Worm (Caenorhabditis elegans): ENCODE data around the gene elf-1.

Gene elf-1

ce11 chrIII:740382-740781 is 51.4 kb downstream of the elf-1 start, which contains the start of gene idpp-1:
TSS of gene idpp-1 (plus strand) at chrIII:740682.
- TF ChIP-seq lir-3 (tag; optimal IDR thresholded peaks at IDR 0.05) (no peak), mxl-3 (GFP tag; optimal IDR thresholded peaks at IDR 0.05) (no peak), spr-1 (tag; optimal IDR thresholded peaks at IDR 0.05) (no peak), nhr-42 (GFP tag; IDR thresholded peaks at IDR 0.05) (no peak), lin-15B (tag; optimal IDR thresholded peaks at IDR 0.05) (no peak), nhr-25 (tag; optimal IDR thresholded peaks at IDR 0.05; ENCODE audit: borderline replicate concordance, insufficient read depth) (no peak), D1046.2 (GFP tag; IDR thresholded peaks at IDR 0.05) (no peak), F37D6.2 (tag; optimal IDR thresholded peaks at IDR 0.05) (no peak), T26A8.4 (GFP tag; IDR thresholded peaks at IDR 0.05) (no peak), zag-1 (tag; optimal IDR thresholded peaks at IDR 0.05) (no peak), nhr-28 (tag; optimal IDR thresholded peaks at IDR 0.05) (no peak), nhr-77 (tag; optimal IDR thresholded peaks at IDR 0.05) (no peak), mxl-2 (GFP tag; conservative IDR thresholded peaks at IDR 0.05) (no peak), fos-1 (tag; optimal IDR thresholded peaks at IDR 0.05) (no peak), dmd-8 (GFP tag; IDR thresholded peaks at IDR 0.05) (no peak), snpc-4 (tag; optimal IDR thresholded peaks at IDR 0.05) (no peak), R02D3.7 (tag; optimal IDR thresholded peaks at IDR 0.05) (no peak), skn-1 (tag; optimal IDR thresholded peaks at IDR 0.05) (no peak), Y105C5A.15 (GFP tag; IDR thresholded peaks at IDR 0.05) (no peak)

ce11 chrIII:744459-744858 is 55.5 kb downstream of the elf-1 start:
- TF ChIP-seq dmd-9 (GFP tag; IDR thresholded peaks at IDR 0.05) = no peak
- no peak for TF ChIP-seq pha-4 (GFP tag; IDR thresholded peaks at IDR 0.05)
- TF ChIP-seq pha-4 (tag; optimal IDR thresholded peaks at IDR 0.05) = no peak
- no peak for TF ChIP-seq madf-5 (GFP tag; IDR thresholded peaks at IDR 0.05)
- no peak for TF ChIP-seq lin-38 (GFP tag; IDR thresholded peaks at IDR 0.05)
- TF ChIP-seq daf-8 (GFP tag; IDR thresholded peaks at IDR 0.05) = no peak
- TF ChIP-seq tra-1 (GFP tag; IDR thresholded peaks at IDR 0.05) = no peak
- TF ChIP-seq madf-9 (GFP tag; conservative IDR thresholded peaks at IDR 0.05) = no peak
- TF ChIP-seq set-16 (GFP tag; IDR thresholded peaks at IDR 0.05) = no peak
- no peak for TF ChIP-seq mep-1 (tag; optimal IDR thresholded peaks at IDR 0.05)
- TF ChIP-seq zip-2 (tag; optimal IDR thresholded peaks at IDR 0.05) = no peak
- no peak for TF ChIP-seq lir-3 (tag; optimal IDR thresholded peaks at IDR 0.05)
- TF ChIP-seq hlh-30 (tag; optimal IDR thresholded peaks at IDR 0.05; ENCODE audit: insufficient read depth) = no peak
- no peak for TF ChIP-seq rbr-2 (tag; optimal IDR thresholded peaks at IDR 0.05)
- no peak for TF ChIP-seq aly-2 (tag; optimal IDR thresholded peaks at IDR 0.05)
- TF ChIP-seq mdt-29 (GFP tag; IDR thresholded peaks at IDR 0.05) = no peak
- TF ChIP-seq ama-1 (optimal IDR thresholded peaks at IDR 0.05) = no peak
- no peak for TF ChIP-seq Y5F2A.4 (GFP tag; optimal IDR thresholded peaks at IDR 0.05)
- no peak for TF ChIP-seq fkh-10 (GFP tag; optimal IDR thresholded peaks at IDR 0.05)
- no peak for TF ChIP-seq egl-43 (GFP tag; IDR thresholded peaks at IDR 0.05)
- no peak for TF ChIP-seq attf-4 (tag; optimal IDR thresholded peaks at IDR 0.05)

ce11 chrIII:748782-749181 is 59.8 kb downstream of the elf-1 start:
- TF ChIP-seq lin-39 (tag; optimal IDR thresholded peaks at IDR 0.05) = no peak
- TF ChIP-seq lin-1 (GFP tag; IDR thresholded peaks at IDR 0.05) = no peak
- no peak for TF ChIP-seq lin-29 (GFP tag; IDR thresholded peaks at IDR 0.05)
- no peak for TF ChIP-seq spr-1 (tag; optimal IDR thresholded peaks at IDR 0.05)
- no peak for TF ChIP-seq ZK337.2 (GFP tag; IDR thresholded peaks at IDR 0.05)
- no peak for TF ChIP-seq nhr-102 (tag; optimal IDR thresholded peaks at IDR 0.05)
- no peak for TF ChIP-seq set-16 (GFP tag; IDR thresholded peaks at IDR 0.05)
- no peak for TF ChIP-seq ceh-28 (tag; optimal IDR thresholded peaks at IDR 0.05)
- peak; percentile 6 for TF ChIP-seq nhr-28 (tag; optimal IDR thresholded peaks at IDR 0.05)
- no peak for TF ChIP-seq Y105C5A.15 (GFP tag; IDR thresholded peaks at IDR 0.05)
- no peak for TF ChIP-seq mes-2 (tag; optimal IDR thresholded peaks at IDR 0.05; ENCODE audit: poor library complexity, severe bottlenecking)
- TF ChIP-seq mxl-3 (GFP tag; optimal IDR thresholded peaks at IDR 0.05) = peak; percentile 23
- no peak for TF ChIP-seq mxl-2 (GFP tag; conservative IDR thresholded peaks at IDR 0.05)
- peak in 1 of 2 experiments; percentile 81 for TF ChIP-seq unc-62 (GFP tag; optimal IDR thresholded peaks at IDR 0.05 in 1 of 2)
- TF ChIP-seq unc-62 (tag; optimal IDR thresholded peaks at IDR 0.05) = no peak
- no peak for TF ChIP-seq pqm-1 (tag; optimal IDR thresholded peaks at IDR 0.05)
- no peak for TF ChIP-seq D1046.2 (GFP tag; IDR thresholded peaks at IDR 0.05)
- no peak for TF ChIP-seq nhr-41 (GFP tag; IDR thresholded peaks at IDR 0.05)
- no peak for TF ChIP-seq ces-1 (GFP tag; optimal IDR thresholded peaks at IDR 0.05)
- no peak for TF ChIP-seq ceh-44 (GFP tag; IDR thresholded peaks at IDR 0.05)
- TF ChIP-seq dmd-9 (GFP tag; IDR thresholded peaks at IDR 0.05) = no peak
